Worm (Caenorhabditis elegans): ENCODE results near the gene C09B9.1.
"Not testable (repeated sequence)": the region's sequence is repeated elsewhere in the genome, so short reads cannot be mapped to it uniquely, and the experiment has no call there.

DNA sequence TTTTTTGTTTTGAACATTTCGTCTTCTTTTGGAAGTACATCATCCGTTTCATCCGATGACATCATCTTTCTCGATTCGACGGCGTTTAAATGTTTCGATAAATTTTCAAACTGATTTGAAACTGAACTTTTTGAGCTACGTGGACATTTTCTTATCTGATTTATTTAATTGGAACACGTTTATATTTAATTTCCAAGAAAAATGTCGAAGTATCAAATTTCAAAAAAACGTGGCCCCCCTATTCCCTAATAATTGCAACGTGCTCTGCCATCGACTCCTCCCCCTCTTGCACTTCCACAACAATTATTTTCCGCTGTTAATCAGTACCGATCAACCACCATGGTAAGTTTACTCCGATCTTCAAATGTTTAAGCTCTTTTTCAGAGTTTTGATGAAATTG lies 31.0 kb downstream of the C09B9.1 start, which contains the start of the genes R13H9.6 and rmd-6:
- not testable (repeated sequence) for TF ChIP-seq hpl-2 (GFP tag; optimal IDR thresholded peaks at IDR 0.05); unc-62 (GFP tag; optimal IDR thresholded peaks at IDR 0.05); pqm-1 (tag; optimal IDR thresholded peaks at IDR 0.05); elt-2 (tag; optimal IDR thresholded peaks at IDR 0.05); C16A3.4 (tag; optimal IDR thresholded peaks at IDR 0.05); ztf-4 (tag; optimal IDR thresholded peaks at IDR 0.05); mep-1 (tag; optimal IDR thresholded peaks at IDR 0.05); jun-1 (tag; optimal IDR thresholded peaks at IDR 0.05); elt-3 (tag; optimal IDR thresholded peaks at IDR 0.05)

All from whole organism, L1 larva.